Worm (Caenorhabditis elegans) whole organism, L1 larva: ENCODE measurements around the gene nas-22.
A peak's percentile ranks its signal among the peaks of the same experiment; 100 is the strongest.

Experiments used
- C16A3.4 ChIP-seq: fragments of 150-350 bp; optimal IDR thresholded peaks from 2 replicates; lab custom pipeline; 2014; ENCODE audit warnings: missing biosample characterization, missing genetic modification characterization
- F16B12.6 ChIP-seq: fragments of 150-350 bp; optimal IDR thresholded peaks from 2 replicates; lab custom pipeline; 2014; ENCODE audit warnings: missing biosample characterization, missing genetic modification characterization
- aha-1 ChIP-seq: fragments of 150-350 bp; optimal IDR thresholded peaks from 2 replicates; lab custom pipeline; 2014; ENCODE audit warnings: missing biosample characterization, missing genetic modification characterization
- alr-1 ChIP-seq: fragments of 200-800 bp; sonication (Bioruptor generic); optimal IDR thresholded peaks from 2 replicates; lab custom pipeline; 2018; ENCODE audit warnings: borderline replicate concordance, mild to moderate bottlenecking, missing genetic modification characterization, missing compliant biosample characterization
- aly-2 ChIP-seq: fragments of 150-350 bp; optimal IDR thresholded peaks from 2 replicates; lab custom pipeline; 2014; ENCODE audit warnings: missing biosample characterization, missing genetic modification characterization
- ama-1 ChIP-seq: fragments of 150-350 bp; optimal IDR thresholded peaks from 2 replicates; lab custom pipeline; 2014
- blmp-1 ChIP-seq: fragments of 150-350 bp; optimal IDR thresholded peaks from 2 replicates; lab custom pipeline; 2014; ENCODE audit warnings: missing biosample characterization, missing genetic modification characterization
- ceh-82 ChIP-seq, 3 experiments: fragments of 150-350 bp in 1 of 3; sonication (generic microtip) in 2 of 3; optimal IDR thresholded peaks; 2 replicates each; lab custom pipeline; 2014 to 2017; ENCODE audit warnings: missing biosample characterization in 3 of 3, missing genetic modification characterization in 3 of 3
- ceh-90 ChIP-seq: sonication (generic microtip); optimal IDR thresholded peaks from 2 replicates; lab custom pipeline; 2016; ENCODE audit warnings: missing genetic modification characterization, missing compliant biosample characterization
- ces-1 ChIP-seq: fragments of 150-350 bp; optimal IDR thresholded peaks from 2 replicates; lab custom pipeline; 2014; ENCODE audit warnings: missing biosample characterization, missing genetic modification reagents, missing genetic modification characterization
- dpl-1 ChIP-seq, 3 experiments: fragments of 150-350 bp in 2 of 3; sonication (generic microtip) in 1 of 3; optimal IDR thresholded peaks; 2 replicates each; lab custom pipeline; 2014 to 2017; ENCODE audit warnings: missing biosample characterization in 3 of 3, missing genetic modification characterization in 3 of 3, missing genetic modification reagents in 3 of 3
- efl-3 ChIP-seq: fragments of 200-800 bp; sonication (Bioruptor generic); optimal IDR thresholded peaks from 2 replicates; lab custom pipeline; 2018; ENCODE audit warnings: mild to moderate bottlenecking, missing genetic modification characterization, missing compliant biosample characterization
- fkh-10 ChIP-seq: sonication (generic microtip); optimal IDR thresholded peaks from 2 replicates; lab custom pipeline; 2017; ENCODE audit warnings: missing biosample characterization, missing genetic modification reagents, missing genetic modification characterization
- fkh-4 ChIP-seq: sonication (generic microtip); optimal IDR thresholded peaks from 2 replicates; lab custom pipeline; 2016; ENCODE audit warnings: missing compliant biosample characterization, missing genetic modification characterization, borderline replicate concordance
- fkh-8 ChIP-seq: sonication (generic microtip); optimal IDR thresholded peaks from 2 replicates; lab custom pipeline; 2016; ENCODE audit warnings: mild to moderate bottlenecking, missing genetic modification characterization, missing compliant biosample characterization
- grh-1 ChIP-seq: fragments of 200-800 bp; sonication (Bioruptor generic); IDR thresholded peaks from 2 replicates; pipeline ENCODE4 v1.3.6; 2022; ENCODE audit warnings: missing genetic modification reagents, missing genetic modification characterization, missing compliant biosample characterization
- irx-1 ChIP-seq: sonication (generic microtip); optimal IDR thresholded peaks from 2 replicates; lab custom pipeline; 2016; ENCODE audit warnings: missing genetic modification characterization, missing compliant biosample characterization
- isw-1 ChIP-seq: fragments of 200-800 bp; sonication (Bioruptor generic); IDR thresholded peaks from 2 replicates; pipeline ENCODE4 v1.3.6; 2022; ENCODE audit warnings: missing genetic modification characterization, missing compliant biosample characterization
- lin-14 ChIP-seq: fragments of 200-800 bp; sonication (Bioruptor generic); optimal IDR thresholded peaks from 2 replicates; lab custom pipeline; 2018; ENCODE audit warnings: mild to moderate bottlenecking, missing genetic modification characterization, moderate library complexity, missing compliant biosample characterization
- lin-15B ChIP-seq: fragments of 150-350 bp; sonication (generic microtip); optimal IDR thresholded peaks from 3 replicates; lab custom pipeline; 2014; ENCODE audit warnings: missing biosample characterization, missing genetic modification characterization
- lin-35 ChIP-seq, 2 experiments: fragments of 150-350 bp; optimal IDR thresholded peaks; 2 replicates each; lab custom pipeline; 2014; ENCODE audit warnings: missing biosample characterization in 2 of 2, missing genetic modification characterization in 2 of 2, missing genetic modification reagents in 2 of 2
- lin-39 ChIP-seq: fragments of 150-350 bp; optimal IDR thresholded peaks from 2 replicates; lab custom pipeline; 2014; ENCODE audit warnings: missing biosample characterization, missing genetic modification reagents, missing genetic modification characterization
- lsy-2 ChIP-seq, 2 experiments: fragments of 150-350 bp; optimal IDR thresholded peaks; 2 replicates each; lab custom pipeline; 2014; ENCODE audit warnings: missing biosample characterization in 2 of 2, missing genetic modification characterization in 2 of 2
- mdl-1 ChIP-seq, 2 experiments: fragments of 150-350 bp; optimal IDR thresholded peaks; 2 replicates each; lab custom pipeline; 2014 to 2017; ENCODE audit warnings: missing biosample characterization in 2 of 2, missing genetic modification characterization in 2 of 2, inconsistent platforms in 1 of 2
- mef-2 ChIP-seq: fragments of 150-350 bp; optimal IDR thresholded peaks from 2 replicates; lab custom pipeline; 2014; ENCODE audit warnings: missing biosample characterization, missing genetic modification characterization
- nhr-12 ChIP-seq: sonication (generic microtip); optimal IDR thresholded peaks from 2 replicates; lab custom pipeline; 2017; ENCODE audit warnings: missing biosample characterization, missing genetic modification characterization
- nhr-19 ChIP-seq: fragments of 200-800 bp; sonication (Bioruptor generic); conservative IDR thresholded peaks from 2 replicates; pipeline ENCODE4 v1.3.6; 2022; ENCODE audit warnings: missing genetic modification characterization, missing compliant biosample characterization
- nhr-28 ChIP-seq: fragments of 150-350 bp; optimal IDR thresholded peaks from 2 replicates; lab custom pipeline; 2014; ENCODE audit warnings: missing biosample characterization, missing genetic modification characterization
- nhr-47 ChIP-seq: sonication (generic microtip); optimal IDR thresholded peaks from 2 replicates; lab custom pipeline; 2016; ENCODE audit warnings: mild to moderate bottlenecking, missing genetic modification characterization, moderate library complexity, missing compliant biosample characterization
- nhr-71 ChIP-seq: sonication (generic microtip); optimal IDR thresholded peaks from 2 replicates; lab custom pipeline; 2016; ENCODE audit warnings: mild to moderate bottlenecking, missing genetic modification characterization, moderate library complexity, missing compliant biosample characterization
- nhr-76 ChIP-seq: sonication (generic microtip); optimal IDR thresholded peaks from 2 replicates; lab custom pipeline; 2017; ENCODE audit warnings: missing biosample characterization, missing genetic modification characterization
- nhr-77 ChIP-seq: fragments of 150-350 bp; optimal IDR thresholded peaks from 2 replicates; lab custom pipeline; 2014; ENCODE audit warnings: missing biosample characterization, missing genetic modification characterization
- nhr-84 ChIP-seq: sonication (generic microtip); optimal IDR thresholded peaks from 2 replicates; lab custom pipeline; 2017; ENCODE audit warnings: missing biosample characterization, missing genetic modification characterization
- pag-3 ChIP-seq: sonication (generic microtip); optimal IDR thresholded peaks from 2 replicates; lab custom pipeline; 2017; ENCODE audit warnings: missing genetic modification characterization, mild to moderate bottlenecking, missing compliant biosample characterization, antibody characterized with exemption, borderline replicate concordance; ENCODE audit not compliant: insufficient read depth
- pax-3 ChIP-seq: fragments of 200-800 bp; sonication (Bioruptor generic); optimal IDR thresholded peaks from 2 replicates; lab custom pipeline; 2018; ENCODE audit warnings: mild to moderate bottlenecking, missing genetic modification characterization, moderate library complexity, missing compliant biosample characterization
- tbx-2 ChIP-seq: sonication (generic microtip); optimal IDR thresholded peaks from 2 replicates; lab custom pipeline; 2016; ENCODE audit warnings: missing genetic modification characterization, missing compliant biosample characterization
- tlp-1 ChIP-seq: fragments of 150-350 bp; optimal IDR thresholded peaks from 2 replicates; lab custom pipeline; 2014; ENCODE audit warnings: missing biosample characterization, missing genetic modification characterization
- unc-30 ChIP-seq: sonication (generic microtip); optimal IDR thresholded peaks from 2 replicates; lab custom pipeline; 2017; ENCODE audit warnings: missing biosample characterization, missing genetic modification characterization
- unc-62 ChIP-seq: fragments of 150-350 bp; optimal IDR thresholded peaks from 2 replicates; lab custom pipeline; 2014; ENCODE audit warnings: missing biosample characterization, missing genetic modification reagents, missing genetic modification characterization
- unc-86 ChIP-seq: sonication (generic microtip); optimal IDR thresholded peaks from 2 replicates; lab custom pipeline; 2016; ENCODE audit warnings: missing genetic modification characterization, missing compliant biosample characterization
- zag-1 ChIP-seq: fragments of 150-350 bp; optimal IDR thresholded peaks from 2 replicates; lab custom pipeline; 2014; ENCODE audit warnings: missing biosample characterization, missing genetic modification characterization
- zip-4 ChIP-seq: fragments of 200-800 bp; sonication (Bioruptor generic); optimal IDR thresholded peaks from 2 replicates; lab custom pipeline; 2018; ENCODE audit warnings: mild to moderate bottlenecking, missing genetic modification characterization, moderate library complexity, missing compliant biosample characterization
- ztf-4 ChIP-seq: fragments of 150-350 bp; optimal IDR thresholded peaks from 2 replicates; lab custom pipeline; 2014; ENCODE audit warnings: missing biosample characterization, missing genetic modification characterization

Gene nas-22

DNA sequence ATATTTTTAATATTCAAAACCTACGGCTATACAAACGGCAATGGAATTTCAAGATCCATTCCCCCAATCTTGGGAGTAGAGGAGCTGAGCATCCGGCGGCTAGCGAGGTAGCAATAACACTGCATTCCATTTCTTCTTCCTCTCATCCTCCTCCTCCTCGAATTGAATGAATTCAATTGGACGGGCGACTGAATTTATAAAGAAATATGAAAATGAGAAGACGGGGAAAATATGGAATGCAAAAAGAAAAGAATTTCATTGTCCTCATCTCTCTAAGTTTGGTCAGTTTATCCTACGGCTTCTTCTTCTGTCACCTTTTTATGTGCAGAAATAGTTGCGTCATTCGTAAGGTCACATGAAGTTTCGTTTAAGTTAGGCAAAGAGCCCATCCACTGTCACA is 38.1 kb upstream of the nas-22 start:
- TF ChIP-seq C16A3.4 (tag; lab: Kevin White, UChicago), result no peak
- TF ChIP-seq lin-14 (GFP tag; lab: Kevin White, UChicago), result peak; percentile 33

ce11 chrV:11438464-11438863 is 36.0 kb upstream of the nas-22 start, which contains the start of gene dmsr-1:
Gene dmsr-1, plus strand, starts transcription at chrV:11438764.
- no peak for TF ChIP-seq nhr-19 (GFP tag; lab: Robert Waterston, UW)
- TF ChIP-seq pag-3, result no peak
- no peak for TF ChIP-seq F16B12.6 (tag; lab: Kevin White, UChicago)
- no peak for TF ChIP-seq zip-4
- TF ChIP-seq isw-1 (GFP tag; lab: Robert Waterston, UW), result no peak
- no peak for TF ChIP-seq unc-62 (GFP tag; lab: Kevin White, UChicago)
- no peak for TF ChIP-seq fkh-4 (tag; lab: Kevin White, UChicago)
- TF ChIP-seq mdl-1 (tag; optimal IDR thresholded peaks at IDR 0.05; lab: Kevin White, UChicago), result no peak
- TF ChIP-seq fkh-8, result no peak

- no peak for TF ChIP-seq fkh-4 (tag; lab: Kevin White, UChicago)
- no peak for TF ChIP-seq ceh-90 (tag; lab: Kevin White, UChicago)
- TF ChIP-seq nhr-28 (tag; lab: Kevin White, UChicago), result no peak
- TF ChIP-seq lsy-2 (tag; optimal IDR thresholded peaks at IDR 0.05; lab: Kevin White, UChicago), result no peak
- TF ChIP-seq lin-15B (tag; lab: Kevin White, UChicago), result no peak
Measured at ce11 chrV:11439202-11439601, 35.3 kb upstream of the nas-22 start.

ce11 chrV:11443503-11443902 is 31.0 kb upstream of the nas-22 start, which contains the start of gene F57B7.2:
Gene F57B7.2, minus strand, starts transcription at chrV:11443603.
- TF ChIP-seq alr-1 (tag; lab: Kevin White, UChicago) (no peak), zag-1 (tag; lab: Kevin White, UChicago) (no peak), lin-14 (GFP tag; lab: Kevin White, UChicago) (peak; percentile 38), nhr-76 (tag; lab: Kevin White, UChicago) (no peak)

- TF ChIP-seq aha-1 (tag; lab: Kevin White, UChicago) (no peak), ceh-82 (tag; optimal IDR thresholded peaks at IDR 0.05; lab: Kevin White, UChicago) (no peak), lin-35 (GFP tag; optimal IDR thresholded peaks at IDR 0.05; lab: Kevin White, UChicago) (peak in 1 of 2 experiments; percentile 6), zip-4 (no peak), nhr-47 (tag; lab: Kevin White, UChicago) (peak; percentile 0), unc-62 (GFP tag; lab: Kevin White, UChicago) (no peak), tlp-1 (tag; lab: Kevin White, UChicago) (no peak), fkh-10 (no peak), ztf-4 (no peak), pag-3 (no peak), irx-1 (tag; lab: Kevin White, UChicago) (no peak), lsy-2 (tag; optimal IDR thresholded peaks at IDR 0.05; lab: Kevin White, UChicago) (no peak), fkh-4 (tag; lab: Kevin White, UChicago) (no peak), isw-1 (GFP tag; lab: Robert Waterston, UW) (no peak), tbx-2 (tag; lab: Kevin White, UChicago) (peak; percentile 16), nhr-19 (GFP tag; lab: Robert Waterston, UW) (no peak), unc-86 (tag; lab: Kevin White, UChicago) (peak; percentile 7), lin-14 (GFP tag; lab: Kevin White, UChicago) (peak; percentile 80), pax-3 (no peak), unc-30 (tag; lab: Kevin White, UChicago) (no peak), lin-39 (no peak), nhr-76 (tag; lab: Kevin White, UChicago) (no peak), mef-2 (tag; lab: Kevin White, UChicago) (no peak), grh-1 (no peak), ceh-90 (tag; lab: Kevin White, UChicago) (no peak), F16B12.6 (tag; lab: Kevin White, UChicago) (no peak), nhr-71 (tag; lab: Kevin White, UChicago) (peak; percentile 26), C16A3.4 (tag; lab: Kevin White, UChicago) (no peak), ama-1 (lab: Kevin White, UChicago) (no peak), aly-2 (tag; lab: Kevin White, UChicago) (no peak), nhr-77 (tag; lab: Kevin White, UChicago) (no peak), blmp-1 (tag; lab: Kevin White, UChicago) (no peak), nhr-84 (no peak), efl-3 (GFP tag; lab: Kevin White, UChicago) (no peak), ces-1 (GFP tag; lab: Kevin White, UChicago) (no peak), nhr-12 (tag; lab: Kevin White, UChicago) (no peak), dpl-1 (GFP tag; optimal IDR thresholded peaks at IDR 0.05; lab: Kevin White, UChicago) (no peak)
Measured at ce11 chrV:11445375-11445774, 29.1 kb upstream of the nas-22 start.
